Fruit fly (Drosophila melanogaster) Kc167 (cell line): ENCODE measurements around the gene CG10252.

Source experiments
- h ChIP-seq: fragments of >200 bp; optimal IDR thresholded peaks from 3 replicates; lab custom pipeline; 2018; ENCODE audit warnings: missing external identifiers
- psq ChIP-seq: fragments of >200 bp; optimal IDR thresholded peaks from 2 replicates; lab custom pipeline; 2017; ENCODE audit warnings: missing external identifiers

- TF ChIP-seq h (no peak), psq (lab: Kevin White, UChicago) (no peak)
These were observed 25.5 kb upstream of the CG10252 start, which contains the start of gene CG10232 for dm6 chr3R:23721525-23721924.
